Worm (Caenorhabditis elegans) whole organism, midembryonic: ENCODE measurements around the gene srh-131.

Source experiments
- T22C8.4 ChIP-seq: fragments of 200-800 bp; sonication (Bioruptor generic); IDR thresholded peaks from 2 replicates; pipeline ENCODE4 v1.3.6; 2022; ENCODE audit warnings: missing genetic modification characterization, missing compliant biosample characterization
- flt-1 ChIP-seq: fragments of 200-800 bp; sonication (Bioruptor generic); IDR thresholded peaks from 2 replicates; pipeline ENCODE4 v1.3.6; 2022; ENCODE audit warnings: missing genetic modification characterization, missing compliant biosample characterization
- klf-2 ChIP-seq: fragments of 200-800 bp; sonication (Bioruptor generic); conservative IDR thresholded peaks from 2 replicates; pipeline ENCODE4 v1.3.6; 2022; ENCODE audit warnings: missing genetic modification reagents, missing genetic modification characterization, missing compliant biosample characterization
- med-1 ChIP-seq: sonication (generic microtip); optimal IDR thresholded peaks from 2 replicates; lab custom pipeline; 2017; ENCODE audit warnings: missing genetic modification characterization, mild to moderate bottlenecking, missing compliant biosample characterization, antibody characterized with exemption, missing genetic modification reagents; ENCODE audit not compliant: insufficient read depth
- ref-1 ChIP-seq: fragments of 200-800 bp; sonication (Bioruptor generic); conservative IDR thresholded peaks from 2 replicates; pipeline ENCODE4 v1.3.6; 2022; ENCODE audit warnings: missing genetic modification reagents, missing genetic modification characterization, missing compliant biosample characterization
- tab-1 ChIP-seq: fragments of 200-800 bp; sonication (Bioruptor generic); IDR thresholded peaks from 2 replicates; pipeline ENCODE4 v1.3.6; 2022; ENCODE audit warnings: missing genetic modification characterization, missing compliant biosample characterization
- ztf-29 ChIP-seq: fragments of 200-800 bp; sonication (Bioruptor generic); IDR thresholded peaks from 2 replicates; pipeline ENCODE4 v1.3.6; 2022; ENCODE audit warnings: missing genetic modification reagents, missing genetic modification characterization, missing compliant biosample characterization

ce11 chrV:17016787-17017186 lies 11.5 kb downstream of the srh-131 start, which contains the start of gene srh-97:
- TF ChIP-seq ztf-29 (no peak), T22C8.4 (no peak), ref-1 (GFP tag; lab: Robert Waterston, UW) (no peak), flt-1 (no peak), klf-2 (GFP tag; lab: Robert Waterston, UW) (no peak), med-1 (no peak), tab-1 (GFP tag; lab: Robert Waterston, UW) (no peak)
